Fruit fly (Drosophila melanogaster) whole organism, embryonic: ENCODE data around the gene CG14232.

Experiments used
- BEAF-32 ChIP-seq: fragments of 200-800 bp; sonication (Bioruptor generic); optimal IDR thresholded peaks from 3 replicates; lab custom pipeline; 2017; ENCODE audit warnings: missing biosample characterization, missing genetic modification characterization, mild to moderate bottlenecking, moderate library complexity, missing genetic modification reagents
- CG12299 ChIP-seq: fragments of 200-800 bp; sonication (Bioruptor generic); optimal IDR thresholded peaks from 2 replicates; lab custom pipeline; 2018; ENCODE audit warnings: missing biosample characterization, mild to moderate bottlenecking, missing genetic modification characterization
- CG12942 ChIP-seq: fragments of 200-800 bp; sonication (Bioruptor generic); optimal IDR thresholded peaks from 3 replicates; lab custom pipeline; 2016; ENCODE audit warnings: missing biosample characterization, missing genetic modification characterization
- CG16863 ChIP-seq: fragments of 200-800 bp; sonication (Bioruptor generic); optimal IDR thresholded peaks from 3 replicates; lab custom pipeline; 2016; ENCODE audit warnings: missing biosample characterization, missing genetic modification characterization
- CG17186 ChIP-seq: fragments of 200-800 bp; sonication (Bioruptor generic); optimal IDR thresholded peaks from 3 replicates; lab custom pipeline; 2017; ENCODE audit warnings: missing biosample characterization, missing genetic modification reagents, missing genetic modification characterization
- CG18599 ChIP-seq: fragments of 200-800 bp; sonication (Bioruptor generic); optimal IDR thresholded peaks from 3 replicates; lab custom pipeline; 2017; ENCODE audit warnings: missing biosample characterization, missing genetic modification characterization, mild to moderate bottlenecking, moderate library complexity, missing genetic modification reagents
- CG18619 ChIP-seq: fragments of 200-800 bp; sonication (Bioruptor generic); optimal IDR thresholded peaks from 3 replicates; lab custom pipeline; 2017; ENCODE audit warnings: missing biosample characterization, mild to moderate bottlenecking, missing genetic modification characterization
- CG34224 ChIP-seq: fragments of 200-800 bp; sonication (Bioruptor generic); IDR thresholded peaks from 3 replicates; pipeline ENCODE4 v1.3.6; 2022; ENCODE audit warnings: missing biosample characterization, missing genetic modification characterization; ENCODE audit not compliant: partially characterized antibody
- CG3838 ChIP-seq: fragments of 200-800 bp; sonication (Bioruptor generic); optimal IDR thresholded peaks from 3 replicates; lab custom pipeline; 2016; ENCODE audit warnings: missing biosample characterization, missing genetic modification characterization
- CG6683 ChIP-seq: fragments of 200-800 bp; sonication (Bioruptor generic); optimal IDR thresholded peaks from 2 replicates; lab custom pipeline; 2017; ENCODE audit warnings: missing biosample characterization, mild to moderate bottlenecking, missing genetic modification characterization, missing genetic modification reagents
- CG7786 ChIP-seq: fragments of 200-800 bp; sonication (Bioruptor generic); optimal IDR thresholded peaks from 2 replicates; lab custom pipeline; 2016; ENCODE audit warnings: missing biosample characterization, missing genetic modification characterization
- CG9437 ChIP-seq: fragments of 200-800 bp; sonication (Bioruptor generic); optimal IDR thresholded peaks from 2 replicates; lab custom pipeline; 2018; ENCODE audit warnings: missing biosample characterization, mild to moderate bottlenecking, missing genetic modification characterization
- CG9609 ChIP-seq: fragments of 200-800 bp; sonication (Bioruptor generic); optimal IDR thresholded peaks from 3 replicates; lab custom pipeline; 2016; ENCODE audit warnings: missing biosample characterization, missing genetic modification characterization
- Dbx ChIP-seq: fragments of 200-800 bp; sonication (Bioruptor generic); IDR thresholded peaks from 3 replicates; pipeline ENCODE4 v1.3.6; 2022; ENCODE audit warnings: missing biosample characterization, missing genetic modification characterization
- Doc2 ChIP-seq: fragments of 200-800 bp; sonication (Bioruptor generic); IDR thresholded peaks from 2 replicates; pipeline ENCODE4 v1.3.6; 2022; ENCODE audit warnings: missing biosample characterization, missing genetic modification characterization
- Dref ChIP-seq: fragments of 200-800 bp; sonication (Bioruptor generic); IDR thresholded peaks from 2 replicates; pipeline ENCODE4 v1.3.6; 2022; ENCODE audit warnings: missing biosample characterization, missing genetic modification characterization
- E2f1 ChIP-seq: fragments of 200-800 bp; sonication (Bioruptor generic); IDR thresholded peaks from 2 replicates; pipeline ENCODE4 v1.3.6; 2022; ENCODE audit warnings: missing biosample characterization, missing genetic modification characterization
- Fer2 ChIP-seq: fragments of 200-800 bp; sonication (Bioruptor generic); optimal IDR thresholded peaks from 2 replicates; lab custom pipeline; 2018; ENCODE audit warnings: missing biosample characterization, mild to moderate bottlenecking, missing genetic modification characterization, moderate library complexity
- HLH3B ChIP-seq: fragments of 200-800 bp; sonication (Bioruptor generic); IDR thresholded peaks from 2 replicates; pipeline ENCODE4 v1.3.6; 2022; ENCODE audit warnings: missing biosample characterization, missing genetic modification characterization
- Lhr ChIP-seq: fragments of 200-800 bp; sonication (Bioruptor generic); optimal IDR thresholded peaks from 3 replicates; lab custom pipeline; 2017; ENCODE audit warnings: mild to moderate bottlenecking, missing biosample characterization, missing genetic modification reagents, missing genetic modification characterization
- Oaz ChIP-seq: fragments of 200-800 bp; sonication (Bioruptor generic); IDR thresholded peaks from 2 replicates; pipeline ENCODE4 v1.3.6; 2022; ENCODE audit warnings: missing biosample characterization, missing genetic modification characterization
- Ravus ChIP-seq: fragments of 200-800 bp; sonication (Bioruptor generic); IDR thresholded peaks from 2 replicates; pipeline ENCODE4 v1.3.6; 2022; ENCODE audit warnings: missing biosample characterization, missing genetic modification characterization
- Vsx1 ChIP-seq: fragments of 200-800 bp; sonication (Bioruptor generic); optimal IDR thresholded peaks from 2 replicates; lab custom pipeline; 2017; ENCODE audit warnings: missing biosample characterization, mild to moderate bottlenecking, missing genetic modification characterization, missing genetic modification reagents
- amos ChIP-seq: fragments of 200-800 bp; sonication (Bioruptor generic); IDR thresholded peaks from 2 replicates; pipeline ENCODE4 v1.3.6; 2022; ENCODE audit warnings: missing biosample characterization, missing genetic modification characterization; ENCODE audit not compliant: partially characterized antibody
- ap ChIP-seq: fragments of 200-800 bp; sonication (Bioruptor generic); IDR thresholded peaks from 2 replicates; pipeline ENCODE4 v1.3.6; 2022; ENCODE audit warnings: missing biosample characterization, missing genetic modification characterization
- chinmo ChIP-seq: fragments of 200-800 bp; sonication (Bioruptor generic); IDR thresholded peaks from 4 replicates; pipeline ENCODE4 v1.3.6; 2022; ENCODE audit warnings: missing biosample characterization, missing genetic modification characterization; ENCODE audit not compliant: partially characterized antibody
- crol ChIP-seq: fragments of 200-800 bp; sonication (Bioruptor generic); IDR thresholded peaks from 2 replicates; pipeline ENCODE4 v1.3.6; 2022; ENCODE audit warnings: missing biosample characterization, missing genetic modification characterization
- dysf ChIP-seq: fragments of 200-800 bp; sonication (Bioruptor generic); IDR thresholded peaks from 3 replicates; pipeline ENCODE4 v1.3.6; 2022; ENCODE audit warnings: missing biosample characterization, missing genetic modification characterization
- esg ChIP-seq: fragments of 200-800 bp; sonication (Bioruptor generic); conservative IDR thresholded peaks from 2 replicates; pipeline ENCODE4 v1.3.6; 2022; ENCODE audit warnings: missing biosample characterization, missing genetic modification characterization
- fd102C ChIP-seq: fragments of 200-800 bp; sonication (Bioruptor generic); optimal IDR thresholded peaks from 2 replicates; lab custom pipeline; 2018; ENCODE audit warnings: missing biosample characterization, mild to moderate bottlenecking, missing genetic modification characterization, moderate library complexity
- fd96Cb ChIP-seq: fragments of 200-800 bp; sonication (Bioruptor generic); optimal IDR thresholded peaks from 2 replicates; lab custom pipeline; 2018; ENCODE audit warnings: missing biosample characterization, mild to moderate bottlenecking, missing genetic modification characterization, moderate library complexity
- gce ChIP-seq: fragments of 200-800 bp; sonication (Bioruptor generic); IDR thresholded peaks from 3 replicates; pipeline ENCODE4 v1.3.6; 2022; ENCODE audit warnings: missing biosample characterization, missing genetic modification characterization
- gfzf ChIP-seq: fragments of 200-800 bp; sonication (Bioruptor generic); optimal IDR thresholded peaks from 2 replicates; lab custom pipeline; 2016; ENCODE audit warnings: missing biosample characterization, mild to moderate bottlenecking, missing genetic modification characterization, moderate library complexity
- gt ChIP-seq: fragments of 200-800 bp; sonication (Bioruptor generic); IDR thresholded peaks from 2 replicates; pipeline ENCODE4 v1.3.6; 2022; ENCODE audit warnings: missing biosample characterization, missing genetic modification characterization
- hb ChIP-seq: fragments of 200-800 bp; sonication (Bioruptor generic); IDR thresholded peaks from 3 replicates; pipeline ENCODE4 v1.3.6; 2022; ENCODE audit warnings: missing biosample characterization, missing genetic modification characterization; ENCODE audit not compliant: partially characterized antibody
- hbn ChIP-seq: fragments of 200-800 bp; sonication (Bioruptor generic); IDR thresholded peaks from 2 replicates; pipeline ENCODE4 v1.3.6; 2022; ENCODE audit warnings: missing biosample characterization, missing genetic modification characterization; ENCODE audit not compliant: partially characterized antibody
- pfk ChIP-seq: fragments of 200-800 bp; sonication (Bioruptor generic); optimal IDR thresholded peaks from 2 replicates; lab custom pipeline; 2018; ENCODE audit warnings: missing biosample characterization, mild to moderate bottlenecking, missing genetic modification characterization, moderate library complexity
- row ChIP-seq: fragments of 200-800 bp; sonication (Bioruptor generic); IDR thresholded peaks from 3 replicates; pipeline ENCODE4 v1.3.6; 2022; ENCODE audit warnings: missing biosample characterization, missing genetic modification characterization
- run ChIP-seq: fragments of 200-800 bp; sonication (Bioruptor generic); optimal IDR thresholded peaks from 3 replicates; lab custom pipeline; 2018; ENCODE audit warnings: missing biosample characterization, mild to moderate bottlenecking, missing genetic modification characterization
- sc ChIP-seq, 3 experiments: fragments of >200 bp in 2 of 3; fragments of 200-800 bp in 1 of 3; sonication (Bioruptor generic) in 1 of 3; optimal IDR thresholded peaks; 2 replicates in 2 of 3; 3 replicates in 1 of 3; lab custom pipeline; 2017; ENCODE audit warnings: mild to moderate bottlenecking in 1 of 3, missing biosample characterization in 1 of 3, missing genetic modification characterization in 1 of 3, missing genetic modification reagents in 1 of 3
- schlank ChIP-seq: fragments of 200-800 bp; sonication (Bioruptor generic); optimal IDR thresholded peaks from 2 replicates; lab custom pipeline; 2018; ENCODE audit warnings: missing biosample characterization, mild to moderate bottlenecking, missing genetic modification characterization
- sima ChIP-seq: fragments of 200-800 bp; sonication (Bioruptor generic); optimal IDR thresholded peaks from 2 replicates; lab custom pipeline; 2016; ENCODE audit warnings: missing biosample characterization, missing genetic modification characterization
- slp2 ChIP-seq: fragments of 200-800 bp; sonication (Bioruptor generic); optimal IDR thresholded peaks from 2 replicates; lab custom pipeline; 2016; ENCODE audit warnings: missing biosample characterization, missing genetic modification characterization
- sna ChIP-seq: fragments of 200-800 bp; sonication (Bioruptor generic); IDR thresholded peaks from 2 replicates; pipeline ENCODE4 v1.3.6; 2022; ENCODE audit warnings: missing biosample characterization, missing genetic modification characterization; ENCODE audit not compliant: partially characterized antibody
- ssp ChIP-seq: fragments of 200-800 bp; sonication (Bioruptor generic); IDR thresholded peaks from 2 replicates; pipeline ENCODE4 v1.3.6; 2022; ENCODE audit warnings: missing biosample characterization, missing genetic modification characterization
- tio ChIP-seq: fragments of 200-800 bp; sonication (Bioruptor generic); optimal IDR thresholded peaks from 2 replicates; lab custom pipeline; 2017; ENCODE audit warnings: missing biosample characterization, missing genetic modification characterization, inconsistent platforms
- tx ChIP-seq: fragments of 200-800 bp; sonication (Bioruptor generic); optimal IDR thresholded peaks from 2 replicates; lab custom pipeline; 2016; ENCODE audit warnings: missing biosample characterization, missing genetic modification characterization
- wor ChIP-seq: fragments of 200-800 bp; sonication (Bioruptor generic); IDR thresholded peaks from 2 replicates; pipeline ENCODE4 v1.3.6; 2022; ENCODE audit warnings: missing biosample characterization, missing genetic modification characterization
- zen ChIP-seq: fragments of 200-800 bp; sonication (Bioruptor generic); optimal IDR thresholded peaks from 3 replicates; lab custom pipeline; 2018; ENCODE audit warnings: missing biosample characterization, mild to moderate bottlenecking, missing genetic modification characterization, moderate library complexity
- zfh2 ChIP-seq: fragments of 200-800 bp; sonication (Bioruptor generic); optimal IDR thresholded peaks from 2 replicates; lab custom pipeline; 2016; ENCODE audit warnings: missing biosample characterization, missing genetic modification characterization

CG14232 gene

dm6 chrX:19666991-19667409, 37.1 kb downstream of the CG14232 start, which contains the start of gene Zw (continued):
- TF ChIP-seq CG7786 (GFP tag; lab: Kevin White, UChicago) (peak; percentile 49), Fer2 (tag; lab: Kevin White, UChicago) (peak; percentile 0), CG34224 (GFP tag; lab: Robert Waterston, UW) (peak; percentile 26; the same call in 1 of the 3 replicates), Vsx1 (no peak), crol (GFP tag; lab: Robert Waterston, UW) (0 out of 2 replicates have a peak, but pooled peaks have one; percentile 19), sna (GFP tag; lab: Robert Waterston, UW) (no peak), gfzf (GFP tag; lab: Kevin White, UChicago) (no peak), dysf (GFP tag; lab: Robert Waterston, UW) (peak; percentile 72), sc (optimal IDR thresholded peaks at IDR 0.05; lab: Kevin White, UChicago) (no peak), sc (GFP tag; optimal IDR thresholded peaks at IDR 0.05; lab: Kevin White, UChicago) (no peak), CG16863 (GFP tag; lab: Kevin White, UChicago) (peak; percentile 47), amos (peak; percentile 67), run (no peak), BEAF-32 (GFP tag; lab: Kevin White, UChicago) (no peak), pfk (no peak), CG6683 (GFP tag; lab: Kevin White, UChicago) (no peak), Lhr (GFP tag; lab: Kevin White, UChicago) (no peak), tio (GFP tag; lab: Kevin White, UChicago) (no peak), fd96Cb (peak; percentile 25), Dref (GFP tag; lab: Robert Waterston, UW) (no peak), CG17186 (GFP tag; lab: Kevin White, UChicago) (no peak), ap (no peak), CG18599 (GFP tag; lab: Kevin White, UChicago) (peak; percentile 14), CG12942 (GFP tag; lab: Kevin White, UChicago) (no peak), slp2 (no peak), ssp (no peak), fd102C (no peak), CG3838 (GFP tag; lab: Kevin White, UChicago) (no peak), tx (GFP tag; lab: Kevin White, UChicago) (no peak), CG9437 (GFP tag; lab: Kevin White, UChicago) (no peak), zfh2 (peak; percentile 59), gce (GFP tag; lab: Robert Waterston, UW) (no peak), CG9609 (GFP tag; lab: Kevin White, UChicago) (peak; percentile 46), row (GFP tag; lab: Robert Waterston, UW) (peak; percentile 94), hbn (GFP tag; lab: Robert Waterston, UW) (no peak), schlank (tag; lab: Kevin White, UChicago) (peak; percentile 0), E2f1 (GFP tag; lab: Robert Waterston, UW) (peak; percentile 38; the same call in 1 of the 2 replicates), Doc2 (GFP tag; lab: Robert Waterston, UW) (no peak), sima (GFP tag; lab: Kevin White, UChicago) (no peak), CG12299 (no peak), wor (GFP tag; lab: Robert Waterston, UW) (no peak), Dbx (GFP tag; lab: Robert Waterston, UW) (peak; percentile 58; the same call in 2 of the 3 replicates), CG18619 (peak; percentile 16), zen (tag; lab: Kevin White, UChicago) (peak; percentile 20), HLH3B (GFP tag; lab: Robert Waterston, UW) (peak; percentile 63), Oaz (GFP tag; lab: Robert Waterston, UW) (no peak), hb (GFP tag; lab: Robert Waterston, UW) (no peak), esg (GFP tag; lab: Robert Waterston, UW) (peak; percentile 48), Ravus (GFP tag; lab: Robert Waterston, UW) (no peak), chinmo (GFP tag; lab: Robert Waterston, UW) (peak; percentile 95), gt (GFP tag; lab: Robert Waterston, UW) (no peak)
